Fruit fly (Drosophila melanogaster): ENCODE data around the gene CG7963.

DNA sequence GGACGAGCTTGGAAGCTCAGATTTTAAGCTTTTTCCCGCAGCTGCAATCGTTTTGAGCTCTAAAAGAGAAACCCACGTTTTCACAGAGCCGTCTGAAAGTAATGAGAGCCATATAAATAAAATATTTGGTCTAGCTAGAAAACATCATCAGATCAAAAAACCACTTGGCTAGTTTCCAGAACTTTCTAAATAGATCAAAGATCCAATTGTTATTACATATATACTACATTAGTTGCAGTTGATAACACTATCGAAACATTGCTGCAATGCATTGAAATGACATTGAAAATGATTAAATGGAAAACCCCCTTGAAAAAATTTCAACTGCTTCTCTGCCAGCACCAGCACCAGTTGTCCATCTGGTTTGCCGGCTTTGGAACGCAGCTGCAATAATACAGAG is 7.7 kb upstream of the CG7963 start:
- TF ChIP-seq usp (GFP tag; optimal IDR thresholded peaks at IDR 0.05) (no peak), psq (optimal IDR thresholded peaks at IDR 0.05) (no peak), CG8478 (optimal IDR thresholded peaks at IDR 0.05) (no peak), EcR (GFP tag; optimal IDR thresholded peaks at IDR 0.05) (no peak), pan (optimal IDR thresholded peaks at IDR 0.05) (no peak)

All from whole organism.